Worm (Caenorhabditis elegans): ENCODE data around the gene egas-1.

- no peak for TF ChIP-seq ceh-24 (tag; optimal IDR thresholded peaks at IDR 0.05)
- TF ChIP-seq ceh-45 (GFP tag; IDR thresholded peaks at IDR 0.05) = no peak
Measured at ce11 chrV:18622462-18622861, 17.6 kb upstream of the egas-1 start, which contains the start of gene Y69H2.1.
